Worm (Caenorhabditis elegans) whole organism, early embryonic: ENCODE results near the gene Y113G7A.14.

Experiments
- B0310.2 ChIP-seq: sonication (generic microtip); optimal IDR thresholded peaks from 2 replicates; lab custom pipeline; 2016; ENCODE audit warnings: mild to moderate bottlenecking, missing genetic modification characterization, missing compliant biosample characterization
- F13C5.2 ChIP-seq: sonication (generic microtip); optimal IDR thresholded peaks from 2 replicates; lab custom pipeline; 2017; ENCODE audit warnings: mild to moderate bottlenecking, missing genetic modification characterization, inconsistent platforms, missing compliant biosample characterization
- aly-1 ChIP-seq: sonication (generic microtip); optimal IDR thresholded peaks from 2 replicates; lab custom pipeline; 2016; ENCODE audit warnings: missing genetic modification characterization, missing compliant biosample characterization
- ama-1 ChIP-seq: fragments of 150-350 bp; optimal IDR thresholded peaks from 2 replicates; lab custom pipeline; 2014
- ceh-13 ChIP-seq: fragments of 200-800 bp; sonication (Bioruptor generic); optimal IDR thresholded peaks from 2 replicates; lab custom pipeline; 2018; ENCODE audit warnings: mild to moderate bottlenecking, missing genetic modification characterization, missing compliant biosample characterization
- ceh-36 ChIP-seq: sonication (generic microtip); optimal IDR thresholded peaks from 2 replicates; lab custom pipeline; 2016; ENCODE audit warnings: missing genetic modification characterization, inconsistent platforms, missing compliant biosample characterization
- ets-7 ChIP-seq: sonication (generic microtip); optimal IDR thresholded peaks from 2 replicates; lab custom pipeline; 2016; ENCODE audit warnings: missing genotype, missing genetic modification characterization, missing compliant biosample characterization
- flt-1 ChIP-seq: fragments of 200-800 bp; sonication (Bioruptor generic); IDR thresholded peaks from 2 replicates; pipeline ENCODE4 v1.3.6; 2022; ENCODE audit warnings: missing genetic modification characterization, missing compliant biosample characterization
- hmbx-1 ChIP-seq: sonication (generic microtip); optimal IDR thresholded peaks from 2 replicates; lab custom pipeline; 2016; ENCODE audit warnings: mild to moderate bottlenecking, missing genetic modification characterization, missing compliant biosample characterization
- hmg-4 ChIP-seq: fragments of 200-800 bp; sonication (Bioruptor generic); optimal IDR thresholded peaks from 2 replicates; lab custom pipeline; 2018; ENCODE audit warnings: mild to moderate bottlenecking, missing genetic modification characterization, missing compliant biosample characterization
- hnd-1 ChIP-seq: sonication (generic microtip); optimal IDR thresholded peaks from 2 replicates; lab custom pipeline; 2016; ENCODE audit warnings: missing genetic modification characterization, missing compliant biosample characterization
- pes-1 ChIP-seq: fragments of 200-800 bp; sonication (Bioruptor generic); IDR thresholded peaks from 2 replicates; pipeline ENCODE4 v1.3.6; 2022; ENCODE audit warnings: missing genetic modification reagents, missing genetic modification characterization, missing compliant biosample characterization
- scrt-1 ChIP-seq: fragments of 200-800 bp; sonication (Bioruptor generic); IDR thresholded peaks from 2 replicates; pipeline ENCODE4 v1.3.6; 2022; ENCODE audit warnings: missing genetic modification characterization, missing compliant biosample characterization
- sea-1 ChIP-seq: fragments of 200-800 bp; sonication (Bioruptor generic); conservative IDR thresholded peaks from 2 replicates; pipeline ENCODE4 v1.3.6; 2022; ENCODE audit warnings: missing genetic modification characterization, missing compliant biosample characterization
- tbx-11 ChIP-seq: fragments of 200-800 bp; sonication (Bioruptor generic); IDR thresholded peaks from 2 replicates; pipeline ENCODE4 v1.3.6; 2022; ENCODE audit warnings: missing genetic modification characterization, missing compliant biosample characterization
- tbx-37 ChIP-seq: fragments of 200-800 bp; sonication (Bioruptor generic); conservative IDR thresholded peaks from 2 replicates; pipeline ENCODE4 v1.3.6; 2022; ENCODE audit warnings: missing genetic modification reagents, missing genetic modification characterization, missing compliant biosample characterization
- tra-4 ChIP-seq: sonication (generic microtip); optimal IDR thresholded peaks from 2 replicates; lab custom pipeline; 2017; ENCODE audit warnings: missing genetic modification characterization, missing compliant biosample characterization

Y113G7A.14 gene

DNA sequence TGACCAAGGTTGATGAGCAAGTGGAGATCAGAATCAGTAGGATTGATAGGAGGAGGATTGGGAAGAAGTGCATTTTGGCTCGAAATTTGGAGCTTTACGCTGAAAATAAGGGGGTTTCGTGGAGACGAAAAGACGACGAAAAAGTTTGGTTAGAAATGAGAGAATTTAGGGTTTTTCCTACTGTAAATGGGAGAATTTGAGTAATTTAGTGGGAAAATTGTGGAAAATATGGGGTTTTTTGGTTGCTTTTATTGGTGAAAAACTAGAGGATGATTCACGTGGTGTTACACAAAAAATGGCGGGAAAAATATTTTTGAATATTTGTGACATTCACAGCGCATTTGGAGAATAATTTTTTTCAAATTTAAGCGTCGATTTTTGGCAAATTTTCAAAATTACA, 43.3 kb downstream of the Y113G7A.14 start, which contains the start of gene nlp-69:
nlp-69 (minus strand) TSS at position 101 of the 400 bp plus-strand sequence.
- TF ChIP-seq tbx-37 (GFP tag; lab: Robert Waterston, UW) (no peak), ets-7 (tag; lab: Kevin White, UChicago) (no peak), hnd-1 (no peak), pes-1 (GFP tag; lab: Robert Waterston, UW) (no peak), B0310.2 (tag; lab: Kevin White, UChicago) (no peak), tra-4 (tag; lab: Kevin White, UChicago) (no peak), aly-1 (tag; lab: Kevin White, UChicago) (no peak), tbx-11 (GFP tag; lab: Robert Waterston, UW) (no peak), F13C5.2 (tag; lab: Kevin White, UChicago) (no peak), scrt-1 (GFP tag; lab: Robert Waterston, UW) (no peak)

DNA sequence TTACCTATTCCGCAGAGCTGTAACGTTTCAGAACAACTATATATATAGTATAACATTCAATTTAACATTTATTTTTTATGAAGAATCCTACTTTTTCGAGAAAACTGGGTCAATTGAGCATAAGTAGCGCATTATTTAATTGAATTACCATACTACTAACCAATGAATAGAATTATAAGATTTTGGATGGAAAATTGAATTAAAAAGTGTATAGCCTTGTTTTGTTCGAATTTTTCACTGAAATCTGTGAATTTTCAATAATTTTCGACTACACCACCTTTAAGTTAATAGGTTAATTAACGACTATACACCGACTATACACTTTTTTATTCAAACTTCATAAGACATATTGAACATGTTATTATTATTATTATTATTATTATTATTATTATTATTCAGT, 44.3 kb downstream of the Y113G7A.14 start:
- TF ChIP-seq scrt-1 (GFP tag; lab: Robert Waterston, UW) (no peak), sea-1 (no peak), ceh-13 (GFP tag; lab: Kevin White, UChicago) (no peak), flt-1 (no peak)

DNA sequence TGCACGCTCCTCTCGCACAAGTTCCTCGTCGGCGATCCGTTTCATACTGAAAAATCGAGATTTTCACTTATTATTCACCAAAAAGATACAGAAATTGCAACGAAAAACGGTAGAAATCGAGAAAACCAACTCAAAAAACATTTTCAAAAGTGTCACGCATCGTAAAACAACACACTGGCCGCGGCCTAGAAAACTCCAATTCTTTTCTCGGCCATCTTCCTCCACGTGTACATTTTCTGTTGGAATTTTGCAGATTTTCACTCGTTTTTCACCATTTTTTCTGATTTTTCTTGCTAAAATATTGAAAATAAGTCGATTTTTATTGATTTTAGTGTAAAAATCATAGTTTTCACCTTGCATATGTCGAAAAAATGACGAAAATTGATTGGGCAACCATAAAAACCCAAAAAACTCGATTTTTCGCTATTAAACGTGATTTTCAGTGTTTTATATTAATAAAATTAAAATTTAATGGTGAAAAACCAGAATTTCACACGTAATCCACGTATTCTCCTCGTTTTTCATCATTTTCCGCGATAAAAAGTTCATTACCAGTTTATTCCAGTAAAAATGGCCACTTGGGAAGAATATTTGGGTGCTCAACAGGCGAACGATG, 47.5 kb downstream of the Y113G7A.14 start, which contains the start of the genes dcs-1 and sec-23:
dcs-1 (minus strand) TSS at position 46 of the 616 bp plus-strand sequence.
sec-23 (plus strand) TSS at position 566 of the 616 bp plus-strand sequence.
- TF ChIP-seq F13C5.2 (tag; lab: Kevin White, UChicago) (no peak), ets-7 (tag; lab: Kevin White, UChicago) (no peak), ceh-36 (tag; lab: Kevin White, UChicago) (no peak), hmbx-1 (tag; lab: Kevin White, UChicago) (no peak)

DNA sequence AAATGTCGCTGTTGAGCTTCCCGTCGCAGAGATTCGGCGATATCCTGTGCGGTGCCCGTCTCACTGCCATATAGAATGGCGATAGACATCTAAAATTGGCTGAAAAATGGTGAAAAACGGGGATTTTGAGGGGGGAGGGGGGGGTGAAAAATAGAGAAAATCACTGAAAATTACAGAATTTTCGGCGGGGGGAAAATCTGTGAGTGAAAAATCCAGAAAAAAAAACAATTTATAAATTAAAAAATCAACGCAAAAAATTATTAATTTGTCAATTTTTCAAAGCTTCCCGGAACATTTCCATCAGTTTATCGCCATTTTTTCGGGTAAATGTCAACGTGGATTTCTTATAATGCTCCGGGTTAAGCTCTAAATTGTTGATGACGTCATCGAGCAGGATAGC, 50.6 kb downstream of the Y113G7A.14 start, which contains the start of gene fre-1:
fre-1 (minus strand) TSS at position 101 of the 400 bp plus-strand sequence.
- no peak for TF ChIP-seq flt-1
- no peak for TF ChIP-seq tbx-37 (GFP tag; lab: Robert Waterston, UW)
- no peak for TF ChIP-seq sea-1
- TF ChIP-seq ets-7 (tag; lab: Kevin White, UChicago) = no peak
- TF ChIP-seq F13C5.2 (tag; lab: Kevin White, UChicago) = no peak
- TF ChIP-seq scrt-1 (GFP tag; lab: Robert Waterston, UW) = no peak
- no peak for TF ChIP-seq pes-1 (GFP tag; lab: Robert Waterston, UW)
- TF ChIP-seq hmbx-1 (tag; lab: Kevin White, UChicago) = no peak
- no peak for TF ChIP-seq B0310.2 (tag; lab: Kevin White, UChicago)
- TF ChIP-seq ceh-36 (tag; lab: Kevin White, UChicago) = no peak
- no peak for TF ChIP-seq tra-4 (tag; lab: Kevin White, UChicago)
- no peak for TF ChIP-seq ama-1 (lab: Kevin White, UChicago)
- no peak for TF ChIP-seq aly-1 (tag; lab: Kevin White, UChicago)
- TF ChIP-seq hmg-4 = no peak
- TF ChIP-seq tbx-11 (GFP tag; lab: Robert Waterston, UW) = no peak
- no peak for TF ChIP-seq hnd-1
